Fruit fly (Drosophila melanogaster) whole organism, embryonic: ENCODE data around the gene Obp99b.
A peak's percentile ranks its signal among the peaks of the same experiment; 100 is the strongest.

Source experiments
- Abd-B ChIP-seq: fragments of 200-800 bp; sonication (Bioruptor generic); optimal IDR thresholded peaks from 2 replicates; lab custom pipeline; 2018; ENCODE audit warnings: missing biosample characterization, mild to moderate bottlenecking, missing genetic modification characterization, moderate library complexity
- Atf6 ChIP-seq: fragments of 200-800 bp; sonication (Bioruptor generic); IDR thresholded peaks from 2 replicates; pipeline ENCODE4 v1.3.6; 2022; ENCODE audit warnings: missing biosample characterization, missing genetic modification characterization
- CG10267 ChIP-seq: fragments of 200-800 bp; sonication (Bioruptor generic); optimal IDR thresholded peaks from 2 replicates; lab custom pipeline; 2018; ENCODE audit warnings: missing biosample characterization, mild to moderate bottlenecking, missing genetic modification characterization, moderate library complexity
- CG12104 ChIP-seq: fragments of 200-800 bp; sonication (Bioruptor generic); optimal IDR thresholded peaks from 3 replicates; lab custom pipeline; 2016; ENCODE audit warnings: missing biosample characterization, missing genetic modification characterization
- CG14050 ChIP-seq: fragments of 200-800 bp; sonication (Bioruptor generic); IDR thresholded peaks from 3 replicates; pipeline ENCODE4 v1.3.6; 2022; ENCODE audit warnings: missing biosample characterization, missing genetic modification characterization
- CG17829 ChIP-seq: fragments of 200-800 bp; optimal IDR thresholded peaks from 2 replicates; lab custom pipeline; 2019; ENCODE audit warnings: missing biosample characterization, mild to moderate bottlenecking, missing genetic modification characterization, moderate library complexity
- CG17912 ChIP-seq: fragments of 200-800 bp; sonication (Bioruptor generic); optimal IDR thresholded peaks from 2 replicates; lab custom pipeline; 2018; ENCODE audit warnings: missing biosample characterization, mild to moderate bottlenecking, missing genetic modification characterization
- CG18262 ChIP-seq: fragments of 200-800 bp; optimal IDR thresholded peaks from 3 replicates; lab custom pipeline; 2019; ENCODE audit warnings: missing biosample characterization, mild to moderate bottlenecking, missing genetic modification characterization, moderate library complexity
- CG3407 ChIP-seq: fragments of 200-800 bp; sonication (Bioruptor generic); optimal IDR thresholded peaks from 2 replicates; lab custom pipeline; 2018; ENCODE audit warnings: missing biosample characterization, mild to moderate bottlenecking, missing genetic modification characterization
- CG43689 ChIP-seq: fragments of 200-800 bp; sonication (Bioruptor generic); IDR thresholded peaks from 2 replicates; pipeline ENCODE4 v1.3.6; 2022; ENCODE audit warnings: missing biosample characterization, missing genetic modification characterization
- CG4854 ChIP-seq: fragments of 200-800 bp; sonication (Bioruptor generic); optimal IDR thresholded peaks from 2 replicates; lab custom pipeline; 2016; ENCODE audit warnings: missing biosample characterization, missing genetic modification characterization, inconsistent platforms
- CG7987 ChIP-seq: fragments of 200-800 bp; sonication (Bioruptor generic); optimal IDR thresholded peaks from 2 replicates; lab custom pipeline; 2018; ENCODE audit warnings: missing biosample characterization, mild to moderate bottlenecking, missing genetic modification characterization, moderate library complexity
- D19A ChIP-seq: fragments of 200-800 bp; optimal IDR thresholded peaks from 3 replicates; lab custom pipeline; 2019; ENCODE audit warnings: missing biosample characterization, mild to moderate bottlenecking, missing genetic modification characterization, moderate library complexity
- Dp ChIP-seq: fragments of 200-800 bp; sonication (Bioruptor generic); optimal IDR thresholded peaks from 2 replicates; lab custom pipeline; 2018; ENCODE audit warnings: missing biosample characterization, mild to moderate bottlenecking, missing genetic modification characterization, moderate library complexity
- Eip74EF ChIP-seq, 2 experiments: fragments of 200-800 bp in 1 of 2; fragments of >200 bp in 1 of 2; sonication (Bioruptor generic) in 1 of 2; optimal IDR thresholded peaks; 2 replicates each; lab custom pipeline; 2017 to 2019; ENCODE audit warnings: missing biosample characterization in 2 of 2, missing genetic modification characterization in 2 of 2, mild to moderate bottlenecking in 1 of 2, moderate library complexity in 1 of 2
- Ets65A ChIP-seq: fragments of 200-800 bp; sonication (Bioruptor generic); peaks from one replicate; lab custom pipeline; 2016; ENCODE audit warnings: missing biosample characterization, missing genetic modification characterization
- Nf-YC ChIP-seq: fragments of 200-800 bp; optimal IDR thresholded peaks from 3 replicates; lab custom pipeline; 2019; ENCODE audit warnings: missing biosample characterization, mild to moderate bottlenecking, missing genetic modification characterization, moderate library complexity
- NfI ChIP-seq: fragments of 200-800 bp; sonication (Bioruptor generic); optimal IDR thresholded peaks from 3 replicates; lab custom pipeline; 2018; ENCODE audit warnings: missing biosample characterization, mild to moderate bottlenecking, missing genetic modification characterization, moderate library complexity
- Opbp ChIP-seq: fragments of 200-800 bp; sonication (Bioruptor generic); IDR thresholded peaks from 3 replicates; pipeline ENCODE4 v1.3.6; 2022; ENCODE audit warnings: missing biosample characterization, missing genetic modification characterization; ENCODE audit not compliant: partially characterized antibody
- Sin3A ChIP-seq: fragments of >200 bp; optimal IDR thresholded peaks from 2 replicates; lab custom pipeline; 2018
- Six4 ChIP-seq: fragments of 200-800 bp; sonication (Bioruptor generic); optimal IDR thresholded peaks from 2 replicates; lab custom pipeline; 2016; ENCODE audit warnings: missing biosample characterization, missing genetic modification characterization
- Sry-β ChIP-seq: fragments of 200-800 bp; sonication (Bioruptor generic); optimal IDR thresholded peaks from 2 replicates; lab custom pipeline; 2018; ENCODE audit warnings: missing biosample characterization, mild to moderate bottlenecking, missing genetic modification characterization, moderate library complexity
- Ssrp ChIP-seq: fragments of 200-800 bp; sonication (Bioruptor generic); optimal IDR thresholded peaks from 2 replicates; lab custom pipeline; 2018; ENCODE audit warnings: missing biosample characterization, mild to moderate bottlenecking, missing genetic modification characterization, moderate library complexity
- Trl ChIP-seq, 3 experiments: fragments of >200 bp in 2 of 3; fragments of 200-800 bp in 1 of 3; sonication (Bioruptor generic) in 1 of 3; optimal IDR thresholded peaks; 2 replicates in 1 of 3; 3 replicates in 2 of 3; lab custom pipeline; 2016 to 2017; ENCODE audit warnings: missing biosample characterization in 1 of 3, missing genetic modification characterization in 1 of 3
- ab ChIP-seq: fragments of 200-800 bp; sonication (Bioruptor generic); optimal IDR thresholded peaks from 2 replicates; lab custom pipeline; 2016; ENCODE audit warnings: missing biosample characterization, missing genetic modification characterization
- ato ChIP-seq: fragments of 200-800 bp; sonication (Bioruptor generic); IDR thresholded peaks from 2 replicates; pipeline ENCODE4 v1.3.6; 2022; ENCODE audit warnings: missing biosample characterization, missing genetic modification characterization; ENCODE audit not compliant: partially characterized antibody
- bsh ChIP-seq, 2 experiments: fragments of 200-800 bp; sonication (Bioruptor generic); optimal IDR thresholded peaks; 2 replicates each; lab custom pipeline; 2017 to 2018; ENCODE audit warnings: mild to moderate bottlenecking in 2 of 2, missing biosample characterization in 2 of 2, missing genetic modification characterization in 2 of 2, moderate library complexity in 1 of 2
- cwo ChIP-seq: fragments of 200-800 bp; sonication (Bioruptor generic); optimal IDR thresholded peaks from 3 replicates; lab custom pipeline; 2017; ENCODE audit warnings: missing biosample characterization, missing genetic modification characterization, mild to moderate bottlenecking, moderate library complexity, missing genetic modification reagents
- dimm ChIP-seq: fragments of 200-800 bp; sonication (Bioruptor generic); IDR thresholded peaks from 2 replicates; pipeline ENCODE4 v1.3.6; 2022; ENCODE audit warnings: missing biosample characterization, missing genetic modification characterization
- emc ChIP-seq: fragments of 200-800 bp; sonication (Bioruptor generic); optimal IDR thresholded peaks from 2 replicates; lab custom pipeline; 2016; ENCODE audit warnings: missing biosample characterization, missing genetic modification characterization
- fd64A ChIP-seq: fragments of 200-800 bp; sonication (Bioruptor generic); optimal IDR thresholded peaks from 3 replicates; lab custom pipeline; 2018; ENCODE audit warnings: missing biosample characterization, mild to moderate bottlenecking, missing genetic modification characterization
- hb ChIP-seq: fragments of 200-800 bp; sonication (Bioruptor generic); IDR thresholded peaks from 3 replicates; pipeline ENCODE4 v1.3.6; 2022; ENCODE audit warnings: missing biosample characterization, missing genetic modification characterization; ENCODE audit not compliant: partially characterized antibody
- her ChIP-seq: fragments of 200-800 bp; sonication (Bioruptor generic); optimal IDR thresholded peaks from 2 replicates; lab custom pipeline; 2016; ENCODE audit warnings: missing biosample characterization, missing genetic modification characterization
- hth ChIP-seq: fragments of >200 bp; optimal IDR thresholded peaks from 2 replicates; lab custom pipeline; 2017; ENCODE audit warnings: inconsistent platforms
- pho ChIP-seq: fragments of 200-800 bp; sonication (Bioruptor generic); optimal IDR thresholded peaks from 2 replicates; lab custom pipeline; 2016; ENCODE audit warnings: missing biosample characterization, missing genetic modification characterization
- phol ChIP-seq: fragments of 200-800 bp; sonication (Bioruptor generic); optimal IDR thresholded peaks from 3 replicates; lab custom pipeline; 2018; ENCODE audit warnings: missing biosample characterization, mild to moderate bottlenecking, missing genetic modification characterization, moderate library complexity
- psq ChIP-seq: fragments of 200-800 bp; sonication (Bioruptor generic); optimal IDR thresholded peaks from 2 replicates; lab custom pipeline; 2017; ENCODE audit warnings: missing biosample characterization, missing genetic modification characterization
- scrt ChIP-seq: fragments of 200-800 bp; sonication (Bioruptor generic); optimal IDR thresholded peaks from 2 replicates; lab custom pipeline; 2018; ENCODE audit warnings: missing biosample characterization, mild to moderate bottlenecking, missing genetic modification characterization, moderate library complexity
- seq ChIP-seq: fragments of 200-800 bp; sonication (Bioruptor generic); IDR thresholded peaks from 2 replicates; pipeline ENCODE4 v1.3.6; 2022; ENCODE audit warnings: missing biosample characterization, missing genetic modification characterization
- so ChIP-seq: fragments of 200-800 bp; sonication (Bioruptor generic); IDR thresholded peaks from 3 replicates; pipeline ENCODE4 v1.3.6; 2022; ENCODE audit warnings: missing biosample characterization, missing genetic modification characterization
- tio ChIP-seq: fragments of 200-800 bp; sonication (Bioruptor generic); optimal IDR thresholded peaks from 2 replicates; lab custom pipeline; 2017; ENCODE audit warnings: missing biosample characterization, missing genetic modification characterization, inconsistent platforms
- zen2 ChIP-seq: fragments of 200-800 bp; sonication (Bioruptor generic); IDR thresholded peaks from 3 replicates; pipeline ENCODE4 v1.3.6; 2022; ENCODE audit warnings: missing biosample characterization, missing genetic modification characterization; ENCODE audit not compliant: partially characterized antibody

Gene Obp99b

DNA sequence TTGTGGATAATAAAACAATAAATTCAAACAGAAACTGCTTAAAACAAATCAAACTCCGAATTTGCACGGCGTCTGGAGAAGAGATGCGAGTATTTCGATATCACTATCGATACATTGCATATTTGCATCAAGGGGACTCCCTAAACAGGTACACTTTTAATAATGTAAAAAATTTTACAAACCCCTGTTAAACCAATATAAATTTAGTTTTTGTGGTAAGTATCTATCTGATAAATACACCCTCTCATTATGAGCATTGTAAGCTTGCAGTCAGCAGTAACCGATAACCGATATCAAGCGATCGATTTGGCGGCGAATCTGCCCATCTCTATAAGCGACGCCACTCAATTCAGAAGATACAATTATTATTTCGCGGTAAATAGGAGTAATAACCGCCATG is 41.4 kb downstream of the Obp99b start, which contains the start of the genes Bub3 and Cap-D2 (continued):
- no peak for TF ChIP-seq CG17912 (GFP tag; lab: Kevin White, UChicago)
- TF ChIP-seq Sry-β = peak; percentile 4
- TF ChIP-seq Atf6 = peak; percentile 76
- TF ChIP-seq CG10267 (tag; lab: Kevin White, UChicago) = peak; percentile 65
- peak; percentile 43; the same call in 1 of the 2 replicates for TF ChIP-seq ato (GFP tag; lab: Robert Waterston, UW)
- peak; percentile 97 for TF ChIP-seq Ets65A (GFP tag; lab: Kevin White, UChicago)
- peak; percentile 26 for TF ChIP-seq CG3407
- TF ChIP-seq Eip74EF (GFP tag; optimal IDR thresholded peaks at IDR 0.05; lab: Kevin White, UChicago) = no peak
- TF ChIP-seq Sin3A (lab: Kevin White, UChicago) = peak; percentile 58
- TF ChIP-seq CG4854 (GFP tag; lab: Kevin White, UChicago) = no peak
- TF ChIP-seq hth (lab: Kevin White, UChicago) = no peak
- TF ChIP-seq Dp (GFP tag; lab: Kevin White, UChicago) = peak; percentile 59
- no peak for TF ChIP-seq tio (GFP tag; lab: Kevin White, UChicago)
- TF ChIP-seq Opbp (GFP tag; lab: Robert Waterston, UW) = peak; percentile 88
- no peak for TF ChIP-seq CG18262 (tag; lab: Kevin White, UChicago)
- TF ChIP-seq phol (tag; lab: Kevin White, UChicago) = peak; percentile 83
- no peak for TF ChIP-seq psq
- no peak for TF ChIP-seq fd64A
- TF ChIP-seq ab (GFP tag; lab: Kevin White, UChicago) = no peak
- TF ChIP-seq pho = peak; percentile 77
- TF ChIP-seq Six4 = peak; percentile 60
- no peak for TF ChIP-seq so (GFP tag; lab: Robert Waterston, UW)
- peak; percentile 44 for TF ChIP-seq D19A
- peak; percentile 53 for TF ChIP-seq Ssrp
- TF ChIP-seq zen2 = peak; percentile 61; the same call in 1 of the 3 replicates
- TF ChIP-seq NfI (GFP tag; lab: Kevin White, UChicago) = peak; percentile 66
- peak; percentile 29 for TF ChIP-seq cwo
- TF ChIP-seq Abd-B = peak; percentile 69
- TF ChIP-seq CG14050 (GFP tag; lab: Robert Waterston, UW) = peak; percentile 70
- TF ChIP-seq seq = peak; percentile 58
- peak; percentile 55 for TF ChIP-seq her (GFP tag; lab: Kevin White, UChicago)
- TF ChIP-seq scrt = no peak
- TF ChIP-seq, all 482 proteins: peak for 300

DNA sequence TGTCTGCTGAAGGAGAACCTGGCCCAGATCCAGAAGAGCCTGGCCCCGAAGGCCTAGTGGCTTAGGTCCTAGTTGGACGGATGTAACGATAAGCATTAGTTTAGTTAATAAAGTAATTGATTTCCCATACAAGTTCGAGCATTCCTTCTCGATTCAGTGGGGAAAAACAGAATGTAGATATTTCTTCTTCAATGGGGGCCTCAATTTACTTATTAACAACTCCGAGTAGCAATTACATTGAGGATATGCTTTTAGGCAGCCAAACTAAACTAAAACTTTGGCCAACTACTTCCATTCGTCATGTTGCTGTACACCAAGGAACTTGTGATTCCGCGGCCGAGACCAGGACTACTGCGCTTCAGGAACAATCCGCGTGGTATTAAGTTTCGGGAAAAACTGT is 44.5 kb downstream of the Obp99b start, which contains the start of gene ppk19:
TSS of gene ppk19 (plus strand) at position 301 of the 400 bp plus-strand sequence.
- no peak for TF ChIP-seq hb (GFP tag; lab: Robert Waterston, UW)
- TF ChIP-seq CG17829 (tag; lab: Kevin White, UChicago) = no peak
- TF ChIP-seq CG7987 (GFP tag; lab: Kevin White, UChicago) = no peak
- TF ChIP-seq CG12104 = no peak
- TF ChIP-seq Nf-YC (tag; lab: Kevin White, UChicago) = no peak
- no peak for TF ChIP-seq bsh (GFP tag; optimal IDR thresholded peaks at IDR 0.05; lab: Kevin White, UChicago)
- no peak for TF ChIP-seq dimm (GFP tag; lab: Robert Waterston, UW)
- TF ChIP-seq Trl (optimal IDR thresholded peaks at IDR 0.05; lab: Kevin White, UChicago) = no peak
- no peak for TF ChIP-seq Trl (GFP tag; optimal IDR thresholded peaks at IDR 0.05; lab: Kevin White, UChicago)
- TF ChIP-seq emc (GFP tag; lab: Kevin White, UChicago) = no peak
- no peak for TF ChIP-seq CG43689 (GFP tag; lab: Robert Waterston, UW)
- TF ChIP-seq Opbp (GFP tag; lab: Robert Waterston, UW) = no peak
